Fruit fly (Drosophila melanogaster) whole organism, larva: Measurements from ENCODE around the gene Mlc2.

ENCODE experiments used
- noc ChIP-seq: fragments of 200-800 bp; sonication (Bioruptor generic); optimal IDR thresholded peaks from 3 replicates; lab custom pipeline; 2019; ENCODE audit warnings: missing biosample characterization, mild to moderate bottlenecking, missing genetic modification characterization, moderate library complexity

The Mlc2 gene

DNA sequence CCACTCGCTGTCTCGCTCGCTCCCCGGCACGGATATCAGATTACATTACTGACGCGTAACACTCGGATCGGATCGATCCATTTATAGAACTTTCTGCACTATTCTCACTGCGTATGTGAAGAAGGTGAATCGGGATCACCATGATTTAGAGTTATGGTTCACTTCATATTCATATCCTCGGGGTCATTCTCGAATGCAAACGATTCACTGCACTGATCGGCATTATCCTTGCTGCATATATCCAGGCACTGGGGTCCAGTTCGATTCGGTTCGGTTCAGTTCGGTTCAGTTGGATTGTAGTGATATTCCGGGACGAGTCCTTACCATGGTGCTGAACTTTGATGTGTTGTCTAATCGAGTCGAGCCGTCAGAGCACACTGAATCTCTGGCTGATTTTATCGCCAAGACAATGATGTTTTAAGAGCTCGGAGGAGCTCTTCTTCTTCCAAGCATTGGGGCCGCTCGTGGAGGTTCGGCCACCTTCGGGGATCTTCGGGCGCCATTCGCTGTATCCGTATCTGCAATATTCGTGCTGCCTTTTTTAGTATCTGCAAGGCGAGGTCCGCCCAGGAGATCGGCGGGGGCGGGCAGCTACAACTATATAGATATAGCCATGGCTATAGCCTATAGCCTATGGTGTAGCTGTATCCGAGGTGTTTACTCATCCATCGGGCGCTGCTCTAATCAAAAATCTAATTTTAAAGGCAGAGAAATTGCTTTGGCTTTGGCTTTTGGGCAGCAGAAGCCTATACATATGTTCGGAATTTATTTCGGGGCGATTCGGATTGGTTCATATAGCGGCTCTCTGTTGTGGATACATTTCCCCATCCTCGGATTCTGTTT, at the start of gene Mlc2:
Gene Mlc2, minus strand, starts transcription at position 392 of the 843 bp plus-strand sequence.
- TF ChIP-seq noc (tag; lab: Kevin White, UChicago), result no peak

DNA sequence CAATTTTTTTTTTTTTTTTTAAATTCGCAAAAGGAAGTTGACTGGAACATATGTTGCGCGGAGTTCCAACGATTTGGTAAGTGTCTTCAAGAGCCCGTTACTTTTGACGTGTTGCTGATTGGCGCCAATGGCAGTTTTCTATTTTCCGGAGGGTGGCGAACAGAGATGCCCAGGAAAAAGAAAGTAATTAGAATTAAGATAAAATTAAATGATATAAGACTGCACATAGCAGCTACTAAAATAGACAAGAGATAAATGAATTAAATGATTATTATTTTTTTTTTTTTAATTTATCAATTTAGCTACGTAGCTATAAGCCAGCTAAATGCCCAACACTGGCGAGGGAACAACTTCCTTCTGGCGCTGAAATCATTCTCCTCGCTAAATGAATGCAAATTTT, 47.9 kb upstream of the Mlc2 start:
- no peak for TF ChIP-seq noc (tag; lab: Kevin White, UChicago)

DNA sequence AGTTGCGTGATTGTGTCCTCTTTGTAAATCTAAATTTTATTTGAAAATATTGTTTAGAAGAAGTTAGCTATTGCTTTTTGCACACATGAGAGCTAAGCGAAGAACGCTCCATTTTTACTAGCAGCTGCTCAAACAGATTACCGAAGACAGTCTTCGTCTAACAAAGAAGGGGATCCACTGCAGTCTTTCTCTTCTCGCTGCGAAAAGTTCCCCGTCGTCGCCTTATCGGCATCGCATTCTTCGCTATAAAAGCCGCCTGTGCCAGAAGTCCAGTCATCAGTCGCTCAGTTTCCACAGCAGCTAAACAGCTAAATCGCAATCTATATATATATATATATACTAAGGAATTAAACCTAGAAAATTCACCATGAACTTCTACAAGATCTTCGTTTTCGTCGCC, 41.9 kb upstream of the Mlc2 start, which contains the start of gene CecC:
Gene CecC, plus strand, starts transcription at position 275 of the 400 bp plus-strand sequence.
- TF ChIP-seq noc (tag; lab: Kevin White, UChicago), result no peak

DNA sequence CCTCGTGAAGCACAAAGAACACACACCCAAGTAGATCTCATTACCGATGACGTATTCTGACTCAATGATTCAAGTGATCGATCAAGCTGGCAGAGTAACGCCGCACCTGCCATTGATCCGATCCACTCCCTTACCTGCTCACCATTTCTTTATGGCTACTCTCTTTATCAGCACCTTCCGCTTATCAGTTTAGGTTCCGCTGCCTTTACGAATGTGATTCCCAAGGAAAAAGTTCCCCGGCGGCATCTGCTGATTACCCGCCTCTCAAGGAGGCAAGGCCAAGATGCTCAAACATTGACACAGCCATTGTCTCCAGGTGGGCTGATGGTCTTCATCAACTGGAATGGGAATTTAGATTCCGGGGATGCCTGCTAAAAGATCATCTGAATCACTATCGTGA, 40.7 kb upstream of the Mlc2 start:
- TF ChIP-seq noc (tag; lab: Kevin White, UChicago), result no peak

DNA sequence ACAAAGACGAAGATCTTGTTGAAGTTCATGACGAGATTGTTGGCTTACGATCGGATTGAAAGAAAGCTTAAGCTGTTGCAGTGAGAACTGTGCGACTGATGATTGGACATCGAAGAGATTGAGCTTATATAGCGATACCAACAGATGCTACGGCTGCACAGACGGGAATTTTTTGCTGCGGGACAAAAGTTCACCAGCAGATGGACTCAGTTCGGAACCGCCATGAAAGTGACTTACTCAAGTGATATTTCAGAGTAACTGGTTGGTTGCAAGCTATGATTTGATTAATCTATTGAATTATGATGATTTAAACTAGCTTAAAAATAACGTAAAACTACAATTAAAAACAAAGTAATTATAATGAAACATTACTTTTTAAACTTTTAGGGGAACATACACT, 39.3 kb upstream of the Mlc2 start, which contains the start of gene CecB:
Gene CecB, minus strand, starts transcription at position 101 of the 400 bp plus-strand sequence.
- no peak for TF ChIP-seq noc (tag; lab: Kevin White, UChicago)

DNA sequence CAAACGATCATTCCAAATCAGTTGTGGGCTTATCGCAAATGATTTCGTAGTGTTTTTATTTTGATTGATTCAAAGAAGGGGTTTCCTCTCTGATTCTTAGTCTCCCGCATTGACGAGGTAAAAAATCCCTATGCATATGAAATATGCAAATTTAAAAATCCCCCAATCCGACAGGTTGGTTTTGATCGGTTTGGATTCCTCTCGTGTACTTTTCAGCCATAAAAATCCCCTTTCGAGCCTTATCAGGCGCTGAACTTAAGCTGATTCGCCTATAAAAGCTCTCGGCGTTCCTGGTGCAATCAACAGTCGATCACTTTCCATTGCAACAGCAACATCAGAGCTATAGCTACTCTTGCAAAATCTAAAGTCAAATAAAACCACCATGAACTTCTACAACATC, 37.5 kb upstream of the Mlc2 start, which contains the start of gene CecA2:
Gene CecA2, plus strand, starts transcription at position 301 of the 400 bp plus-strand sequence.
- no peak for TF ChIP-seq noc (tag; lab: Kevin White, UChicago)

DNA sequence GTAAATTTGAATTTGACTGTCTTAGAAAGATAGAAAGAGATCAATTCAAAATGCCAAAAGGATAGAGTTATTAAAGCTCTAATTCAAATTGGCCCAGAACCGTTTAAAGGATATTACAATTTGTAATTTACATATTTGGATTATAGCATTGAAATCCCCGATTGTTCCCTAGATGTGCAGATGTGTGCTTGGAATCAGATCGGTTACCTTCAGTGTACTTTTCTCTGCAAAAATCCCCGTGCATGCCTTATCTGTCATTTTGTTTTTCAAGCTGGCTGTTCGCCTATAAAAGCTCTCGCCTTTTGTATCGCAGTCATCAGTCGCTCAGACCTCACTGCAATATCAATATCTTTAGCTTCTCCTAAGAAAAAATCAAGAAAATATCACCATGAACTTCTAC, 36.2 kb upstream of the Mlc2 start, which contains the start of gene CecA1:
Gene CecA1, plus strand, starts transcription at position 315 of the 400 bp plus-strand sequence.
- TF ChIP-seq noc (tag; lab: Kevin White, UChicago), result no peak

DNA sequence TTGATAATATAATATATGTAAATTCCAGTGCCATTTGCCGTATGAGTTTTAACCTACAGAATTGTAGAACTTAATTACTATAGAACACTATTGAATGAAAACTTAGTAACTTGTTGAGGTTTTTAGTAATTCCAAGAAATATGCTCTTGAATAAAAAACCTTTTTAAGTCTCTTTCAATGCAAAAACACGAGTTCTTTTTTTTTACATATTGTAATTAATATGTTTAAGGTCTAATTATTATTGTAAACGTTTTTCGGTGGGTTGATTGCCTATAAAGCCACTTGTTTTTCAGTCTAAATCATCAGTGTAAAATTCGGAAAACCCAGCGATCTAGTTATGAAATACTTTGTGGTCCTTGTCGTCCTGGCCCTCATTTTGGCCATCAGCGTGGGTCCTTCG, 35.3 kb upstream of the Mlc2 start, which contains the start of gene Anp:
Gene Anp, plus strand, starts transcription at position 301 of the 400 bp plus-strand sequence.
- no peak for TF ChIP-seq noc (tag; lab: Kevin White, UChicago)

DNA sequence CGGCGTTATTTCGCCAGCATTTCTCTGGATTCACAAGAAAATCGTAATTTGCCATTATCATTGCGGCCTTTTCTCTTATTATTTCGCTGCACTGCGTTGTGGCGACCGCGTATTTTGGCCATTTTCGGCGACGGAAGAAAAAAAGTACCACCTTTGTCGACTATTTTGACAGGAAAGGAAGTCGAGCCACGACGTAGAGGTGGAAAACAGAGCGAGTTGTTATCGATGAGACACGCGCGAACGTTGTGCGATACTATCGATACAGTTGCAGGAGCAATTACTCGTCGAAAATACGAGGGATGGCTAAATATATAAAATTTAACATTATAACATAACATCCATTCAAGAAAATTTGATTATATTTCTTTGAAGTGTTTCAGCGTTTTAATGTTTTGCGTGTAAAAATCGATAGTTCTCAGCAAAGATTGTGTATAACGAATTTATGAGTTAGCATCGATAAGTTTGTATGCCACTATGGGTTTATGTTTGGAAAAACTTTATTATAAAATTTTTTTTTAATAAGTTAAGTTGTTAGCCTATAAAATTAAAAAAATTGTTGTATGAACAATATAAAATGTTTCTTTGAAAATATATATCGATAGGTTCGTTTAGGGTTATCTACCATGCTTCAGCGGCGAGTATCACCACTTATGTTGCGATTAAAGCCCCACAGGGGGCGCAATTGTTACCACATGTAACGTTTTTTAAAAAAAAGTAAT, 34.6 kb upstream of the Mlc2 start, which contains the start of gene RpS7:
Gene RpS7, minus strand, starts transcription at position 255 of the 719 bp plus-strand sequence.
- TF ChIP-seq noc (tag; lab: Kevin White, UChicago), result peak; percentile 64

DNA sequence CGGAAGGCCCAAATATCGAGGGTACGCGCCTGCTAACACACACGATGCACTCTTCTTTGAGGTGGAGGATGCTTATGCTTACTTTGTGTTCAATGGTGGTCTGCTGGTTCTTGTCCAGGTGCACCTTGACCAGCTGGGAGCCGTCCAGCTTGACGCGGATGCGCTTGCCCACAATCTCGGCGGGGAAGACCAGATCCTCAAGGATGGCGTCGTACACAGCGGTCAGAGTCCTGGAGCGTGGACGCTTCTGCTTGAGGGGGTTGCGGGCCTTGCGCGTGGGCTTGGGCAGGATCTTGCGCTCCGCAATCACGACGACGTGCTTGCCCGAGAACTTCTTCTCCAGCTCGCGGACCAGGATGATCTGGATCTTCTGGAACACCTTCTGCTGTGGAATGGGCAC, 33.7 kb upstream of the Mlc2 start:
- TF ChIP-seq noc (tag; lab: Kevin White, UChicago), result no peak

DNA sequence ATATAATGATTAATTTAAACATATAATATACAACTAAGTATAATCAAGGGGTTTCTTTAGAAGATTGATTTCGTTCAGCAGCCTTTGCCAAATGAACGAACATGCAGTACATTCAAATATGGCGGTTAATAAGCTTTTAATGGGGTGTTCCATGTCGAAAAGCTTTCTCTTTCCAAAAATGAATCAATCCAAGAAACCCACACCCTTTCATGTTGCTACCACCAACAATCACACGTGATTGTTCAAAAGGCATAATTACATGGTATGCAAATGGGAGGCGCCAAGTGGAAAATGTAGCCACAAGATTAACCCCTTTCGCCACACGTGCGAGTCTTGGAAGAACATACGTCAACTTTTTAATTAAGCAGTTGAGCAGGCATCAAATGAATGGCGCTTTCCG, 31.6 kb upstream of the Mlc2 start:
- TF ChIP-seq noc (tag; lab: Kevin White, UChicago), result no peak

DNA sequence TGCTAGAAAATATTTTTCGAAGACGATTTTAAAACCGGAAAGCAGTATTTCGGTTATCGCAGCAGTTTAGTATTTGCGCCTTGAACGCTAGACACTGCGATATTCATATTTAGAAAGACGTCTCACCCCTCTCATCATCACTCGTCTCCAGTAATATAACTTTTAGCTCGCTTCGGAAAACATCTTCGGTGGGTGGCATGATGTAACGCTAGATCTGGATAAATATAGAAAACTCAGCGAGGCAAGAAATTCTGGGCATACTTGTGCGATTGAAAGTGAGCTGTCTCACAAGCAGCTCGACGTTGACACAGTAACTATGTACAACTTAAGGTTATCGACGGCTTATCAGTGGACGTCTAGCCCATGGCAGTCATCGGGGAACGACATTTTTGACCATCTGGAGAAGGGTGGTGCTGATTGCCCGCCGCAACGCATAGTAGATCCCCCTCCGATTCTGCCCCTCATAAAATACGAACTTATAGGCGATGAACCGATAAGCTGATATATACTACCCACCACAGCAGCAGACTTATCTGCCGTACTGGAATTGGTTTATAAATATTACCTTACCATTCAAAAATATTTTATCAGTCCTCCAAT, 29.8 kb upstream of the Mlc2 start:
- TF ChIP-seq noc (tag; lab: Kevin White, UChicago), result no peak

DNA sequence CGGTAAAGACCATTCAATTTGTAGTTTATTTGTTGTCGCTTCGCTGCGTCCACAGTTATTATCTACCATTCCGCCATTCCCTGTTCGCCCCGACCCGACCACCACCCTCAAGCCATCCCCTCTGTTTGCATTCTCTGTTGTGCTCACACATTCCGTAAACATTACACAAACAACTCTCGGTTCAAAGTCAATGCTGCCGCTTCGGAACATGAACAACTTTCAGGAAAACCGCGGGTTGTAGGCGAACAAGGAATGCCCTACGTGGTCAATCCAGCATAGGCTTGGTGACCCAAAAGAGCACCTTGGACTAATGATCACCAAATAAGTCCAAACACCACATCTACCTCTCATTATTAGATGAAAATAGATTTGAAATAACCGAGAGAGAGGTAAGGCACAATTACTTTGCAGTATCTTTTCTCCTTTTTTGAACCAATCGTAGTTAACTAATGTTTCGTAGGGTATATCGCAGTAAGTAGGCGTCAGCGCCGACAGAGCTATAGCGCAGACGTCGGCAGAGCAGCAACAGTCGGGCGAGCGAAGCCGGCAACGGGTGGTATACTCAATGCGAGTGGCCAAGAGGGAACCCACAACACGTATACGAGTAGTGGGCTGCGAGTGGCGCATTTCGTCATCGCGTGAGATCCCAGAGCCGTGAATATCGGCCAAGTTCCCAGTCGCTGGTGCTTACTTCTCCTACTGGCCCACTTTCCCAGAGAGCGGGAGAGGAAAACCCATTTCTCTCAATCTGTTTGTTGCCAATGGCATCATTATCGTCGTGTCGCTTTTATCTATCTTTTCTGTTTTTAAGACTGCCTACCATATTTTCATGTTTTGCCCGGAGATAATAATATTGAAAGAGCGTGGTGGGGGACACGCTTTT, 29.0 kb upstream of the Mlc2 start:
- TF ChIP-seq noc (tag; lab: Kevin White, UChicago), result peak; percentile 97

DNA sequence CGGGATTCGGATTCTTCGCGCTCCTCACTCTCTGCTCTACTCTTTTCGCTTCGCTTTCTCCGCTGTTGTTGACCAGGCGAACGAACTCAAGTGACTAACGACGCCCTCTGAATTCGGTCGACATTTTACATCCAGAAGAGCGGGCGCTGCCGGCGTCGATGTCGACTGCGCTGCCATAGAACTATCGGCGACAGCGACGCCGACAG, 28.4 kb upstream of the Mlc2 start, which contains the start of gene CG9743:
Gene CG9743, minus strand, starts transcription at position 101 of the 206 bp plus-strand sequence.
- no peak for TF ChIP-seq noc (tag; lab: Kevin White, UChicago)

DNA sequence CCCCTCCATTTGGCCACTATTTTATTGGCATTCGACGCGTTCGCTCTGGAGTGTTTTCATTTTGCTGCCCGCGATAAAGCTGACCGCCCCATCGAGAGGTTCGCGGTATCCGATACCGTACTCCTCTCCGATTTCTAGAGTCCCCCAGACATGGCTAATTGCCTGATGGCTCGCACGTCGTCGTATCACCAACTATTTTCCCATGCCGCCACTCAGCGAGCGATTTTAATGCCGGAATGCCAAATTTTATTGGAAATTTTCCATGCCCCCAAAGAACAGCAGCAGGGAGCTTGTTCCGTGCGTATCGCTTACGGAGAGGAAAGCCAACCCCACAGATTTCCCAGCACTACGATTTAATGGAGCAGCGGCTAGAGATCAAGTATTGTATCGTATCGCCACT, 26.7 kb upstream of the Mlc2 start:
- TF ChIP-seq noc (tag; lab: Kevin White, UChicago), result no peak
